Worm (Caenorhabditis elegans) whole organism, L3 larva: ENCODE data around the gene fbxb-11.

Source experiments
- ama-1 ChIP-seq: fragments of 150-350 bp; optimal IDR thresholded peaks from 2 replicates; lab custom pipeline; 2018
- ceh-16 ChIP-seq: sonication (generic microtip); optimal IDR thresholded peaks from 2 replicates; lab custom pipeline; 2017; ENCODE audit warnings: missing biosample characterization, missing genetic modification characterization
- ceh-82 ChIP-seq: fragments of 150-350 bp; optimal IDR thresholded peaks from 2 replicates; lab custom pipeline; 2014; ENCODE audit warnings: missing biosample characterization, missing genetic modification characterization
- elt-3 ChIP-seq, 3 experiments: fragments of 150-350 bp in 1 of 3; sonication (generic microtip) in 2 of 3; optimal IDR thresholded peaks; 2 replicates in 2 of 3; 4 replicates in 1 of 3; lab custom pipeline; 2014 to 2017; ENCODE audit warnings: missing biosample characterization in 3 of 3, missing genetic modification characterization in 3 of 3
- lin-15B ChIP-seq: fragments of 150-350 bp; optimal IDR thresholded peaks from 2 replicates; lab custom pipeline; 2014; ENCODE audit warnings: missing biosample characterization, missing genetic modification characterization
- lin-39 ChIP-seq: fragments of 150-350 bp; optimal IDR thresholded peaks from 2 replicates; lab custom pipeline; 2018; ENCODE audit warnings: missing biosample characterization, missing genetic modification reagents, missing genetic modification characterization
- nhr-237 ChIP-seq: fragments of 150-350 bp; optimal IDR thresholded peaks from 2 replicates; lab custom pipeline; 2014; ENCODE audit warnings: missing biosample characterization, missing genetic modification characterization
- nhr-25 ChIP-seq: sonication (generic microtip); optimal IDR thresholded peaks from 2 replicates; lab custom pipeline; 2017; ENCODE audit warnings: missing biosample characterization, missing genetic modification characterization
- nhr-77 ChIP-seq: fragments of 150-350 bp; optimal IDR thresholded peaks from 2 replicates; lab custom pipeline; 2014; ENCODE audit warnings: missing biosample characterization, missing genetic modification characterization
- ztf-11 ChIP-seq: fragments of 150-350 bp; optimal IDR thresholded peaks from 2 replicates; lab custom pipeline; 2014; ENCODE audit warnings: missing biosample characterization, missing genetic modification characterization

DNA sequence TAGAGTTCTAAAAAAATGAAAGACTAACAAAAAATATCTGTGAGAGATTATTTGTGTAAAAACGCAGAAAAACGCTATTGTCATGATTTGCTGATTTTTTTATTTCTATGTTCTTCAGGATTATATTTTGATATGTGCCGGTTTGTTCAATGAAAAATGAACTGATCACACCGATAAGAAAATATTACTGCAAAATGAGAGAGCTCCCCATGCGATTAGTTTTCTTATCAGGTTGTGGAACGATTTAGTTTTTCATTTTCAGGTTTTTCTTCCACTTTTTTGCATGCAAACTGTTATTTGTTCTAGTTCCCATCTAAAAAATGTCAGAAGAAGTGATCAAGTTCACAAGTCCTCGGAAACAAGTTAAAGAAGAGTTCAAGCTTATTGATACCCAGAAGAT lies 3.8 kb downstream of the fbxb-11 start, which contains the start of gene btb-9:
- no peak for TF ChIP-seq ceh-82 (tag; lab: Kevin White, UChicago)
- no peak for TF ChIP-seq lin-39 (tag; lab: Kevin White, UChicago)
- no peak for TF ChIP-seq elt-3 (tag; optimal IDR thresholded peaks at IDR 0.05; lab: Kevin White, UChicago)
- TF ChIP-seq ama-1 (lab: Kevin White, UChicago), result no peak
- TF ChIP-seq nhr-237 (tag; lab: Kevin White, UChicago), result no peak
- no peak for TF ChIP-seq ztf-11 (tag; lab: Kevin White, UChicago)
- TF ChIP-seq ceh-16, result no peak
- no peak for TF ChIP-seq nhr-25 (tag; lab: Kevin White, UChicago)
- TF ChIP-seq nhr-77 (tag; lab: Kevin White, UChicago), result no peak
- TF ChIP-seq lin-15B (tag; lab: Kevin White, UChicago), result no peak
